In the genomic region with DNA sequence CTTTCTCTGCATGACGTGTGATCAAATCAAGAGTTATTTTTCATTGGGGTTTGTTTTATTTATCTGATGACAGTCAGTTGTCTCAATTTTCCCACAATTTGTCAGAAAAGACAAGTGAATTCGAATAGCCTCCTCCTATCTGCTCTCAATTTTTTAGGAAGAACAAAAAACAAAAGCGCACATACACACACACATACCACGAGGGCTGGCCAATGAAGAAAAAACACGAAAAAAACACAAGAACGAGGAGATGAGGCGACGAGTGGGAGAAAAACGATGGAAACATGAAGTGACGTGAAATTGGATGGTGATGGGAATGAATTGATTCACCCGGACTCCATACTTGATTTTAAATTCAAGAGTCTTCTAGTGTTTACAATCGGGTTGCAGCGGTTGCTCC, we compare ENCODE assay signal across 4 worm cellular contexts.
TF ChIP-seq lines count a peak whose summit lies in the region.

No protein-coding gene starts in this region.

TF ChIP-seq in whole organism, L1 larva, 84 proteins besides CTCF, POLR2A, EP300 and RAD21:
- TF ChIP-seq lin-14 (GFP tag; optimal IDR thresholded peaks at IDR 0.05; lab: Kevin White, UChicago) (peak; percentile 59), swsn-7 (tag; optimal IDR thresholded peaks at IDR 0.05; lab: Kevin White, UChicago) (no peak), ces-1 (GFP tag; optimal IDR thresholded peaks at IDR 0.05; lab: Kevin White, UChicago) (no peak), irx-1 (tag; optimal IDR thresholded peaks at IDR 0.05; lab: Kevin White, UChicago) (no peak)
TF ChIP-seq in whole organism, L1 larva: peak in this region for 1.

TF ChIP-seq in whole organism, L2 larva, 48 proteins besides CTCF, POLR2A, EP300 and RAD21:
- TF ChIP-seq nhr-129 (tag; optimal IDR thresholded peaks at IDR 0.05; lab: Kevin White, UChicago) (peak; percentile 61), nhr-12 (tag; optimal IDR thresholded peaks at IDR 0.05; lab: Kevin White, UChicago) (no peak), mab-5 (tag; optimal IDR thresholded peaks at IDR 0.05; lab: Kevin White, UChicago) (no peak), ZK546.5 (tag; optimal IDR thresholded peaks at IDR 0.05; lab: Kevin White, UChicago) (no peak), crh-2 (tag; optimal IDR thresholded peaks at IDR 0.05; lab: Kevin White, UChicago) (no peak), nhr-10 (tag; optimal IDR thresholded peaks at IDR 0.05; lab: Kevin White, UChicago) (no peak), C34F6.9 (tag; optimal IDR thresholded peaks at IDR 0.05; lab: Kevin White, UChicago) (no peak), elt-3 (tag; optimal IDR thresholded peaks at IDR 0.05; lab: Kevin White, UChicago) (no peak)

TF ChIP-seq in whole organism, L3 larva, 47 proteins besides CTCF, POLR2A, EP300 and RAD21:
- TF ChIP-seq nfya-1 (tag; optimal IDR thresholded peaks at IDR 0.05; lab: Kevin White, UChicago; ENCODE audit: insufficient read depth) (peak; percentile 3), nhr-76 (tag; optimal IDR thresholded peaks at IDR 0.05; lab: Kevin White, UChicago) (no peak)

TF ChIP-seq in whole organism, L4 larva, 104 proteins besides CTCF, POLR2A, EP300 and RAD21:
- no peak for TF ChIP-seq dmd-9 (GFP tag; IDR thresholded peaks at IDR 0.05; lab: Robert Waterston, UW)
- no peak for TF ChIP-seq nhr-237 (tag; optimal IDR thresholded peaks at IDR 0.05; lab: Kevin White, UChicago)
- TF ChIP-seq aly-2 (tag; optimal IDR thresholded peaks at IDR 0.05; lab: Kevin White, UChicago), result no peak
- no peak for TF ChIP-seq ceh-28 (tag; optimal IDR thresholded peaks at IDR 0.05; lab: Kevin White, UChicago)
- TF ChIP-seq madf-9 (GFP tag; conservative IDR thresholded peaks at IDR 0.05; lab: Robert Waterston, UW), result no peak
- peak in 1 of 2 experiments; percentile 5 for TF ChIP-seq hif-1 (tag; optimal IDR thresholded peaks at IDR 0.05; lab: Kevin White, UChicago)
- TF ChIP-seq ceh-20 (GFP tag; IDR thresholded peaks at IDR 0.05; lab: Robert Waterston, UW), result no peak
- peak; percentile 50 for TF ChIP-seq hlh-30 (tag; optimal IDR thresholded peaks at IDR 0.05; lab: Kevin White, UChicago; ENCODE audit: insufficient read depth)
- TF ChIP-seq lin-39 (tag; optimal IDR thresholded peaks at IDR 0.05; lab: Kevin White, UChicago), result no peak
- TF ChIP-seq mxl-3 (GFP tag; optimal IDR thresholded peaks at IDR 0.05; lab: Kevin White, UChicago), result no peak
- no peak for TF ChIP-seq zfp-3 (GFP tag; conservative IDR thresholded peaks at IDR 0.05; lab: Robert Waterston, UW)
- TF ChIP-seq daf-8 (GFP tag; IDR thresholded peaks at IDR 0.05; lab: Robert Waterston, UW), result no peak
